Worm (Caenorhabditis elegans): ENCODE measurements around the gene W07A12.4.

W07A12.4 gene

DNA sequence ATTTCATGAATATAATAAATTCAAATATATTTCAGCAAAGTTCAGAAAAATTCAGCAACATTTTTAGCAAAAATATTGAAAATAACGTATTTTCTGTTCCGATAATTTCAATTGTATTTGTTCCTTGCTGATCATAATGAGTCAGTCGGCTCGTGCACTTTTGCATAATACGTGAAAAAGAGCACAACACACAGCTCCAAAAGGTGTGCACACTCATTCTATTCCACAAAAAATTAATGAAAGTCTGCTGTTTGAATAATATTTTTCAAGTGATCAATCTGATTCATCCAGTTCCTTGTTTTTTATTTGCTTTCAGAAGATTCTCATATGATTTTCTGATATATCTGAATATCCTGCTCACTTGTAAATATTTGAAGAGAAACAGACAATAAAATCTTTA is 8.3 kb downstream of the W07A12.4 start:
- TF ChIP-seq elt-4 (tag; optimal IDR thresholded peaks at IDR 0.05) (no peak), pat-9 (tag; optimal IDR thresholded peaks at IDR 0.05) (no peak), K09A11.1 (tag; optimal IDR thresholded peaks at IDR 0.05; ENCODE audit: insufficient read depth) (no peak), ceh-34 (tag; optimal IDR thresholded peaks at IDR 0.05) (no peak), zip-5 (tag; optimal IDR thresholded peaks at IDR 0.05) (no peak), elt-2 (tag; optimal IDR thresholded peaks at IDR 0.05) (no peak), tbx-2 (tag; optimal IDR thresholded peaks at IDR 0.05) (no peak)

DNA sequence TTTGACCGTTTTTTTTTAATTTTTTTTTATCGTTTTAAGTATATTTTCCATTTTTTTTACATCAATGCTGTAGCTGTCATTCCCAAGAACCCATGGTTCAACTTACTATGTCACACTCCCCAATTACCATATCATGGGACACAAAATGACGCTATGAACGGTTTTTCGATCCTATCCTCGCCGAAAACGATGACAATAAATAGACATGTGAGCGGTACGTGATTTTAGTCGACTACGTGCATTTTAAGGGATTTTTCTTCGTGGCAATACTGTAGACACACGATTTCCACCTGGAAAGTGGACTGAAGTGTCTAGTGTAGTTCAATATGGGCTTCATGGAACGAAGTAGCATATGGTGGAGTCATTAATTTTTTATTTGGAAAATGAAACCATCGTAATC is 10.2 kb downstream of the W07A12.4 start:
- TF ChIP-seq ceh-6 (GFP tag; optimal IDR thresholded peaks at IDR 0.05) (no peak), ref-2 (tag; optimal IDR thresholded peaks at IDR 0.05) (no peak), dmd-4 (tag; optimal IDR thresholded peaks at IDR 0.05; ENCODE audit: borderline replicate concordance) (no peak), pros-1 (tag; optimal IDR thresholded peaks at IDR 0.05) (no peak), nhr-11 (tag; optimal IDR thresholded peaks at IDR 0.05) (no peak)

DNA sequence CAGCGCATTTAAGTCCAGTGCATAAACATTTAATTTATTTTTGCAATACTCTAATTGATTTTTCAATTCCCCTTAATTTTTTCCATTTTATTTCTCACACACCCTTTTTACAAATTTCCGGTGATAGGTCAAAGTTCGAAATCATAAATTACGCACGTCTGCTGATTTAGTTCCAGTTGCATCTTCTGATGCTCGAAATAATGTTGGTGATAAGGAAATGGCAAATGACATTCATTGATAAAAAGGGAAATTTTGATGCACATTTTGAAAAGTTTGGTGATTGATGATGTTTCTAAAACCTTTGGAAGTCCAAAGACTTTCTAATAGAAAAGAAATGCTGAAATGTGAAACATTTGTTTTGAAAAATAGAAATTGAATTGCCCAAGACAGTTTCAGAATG is 11.1 kb downstream of the W07A12.4 start:
- TF ChIP-seq elt-2 (tag; optimal IDR thresholded peaks at IDR 0.05) (peak; percentile 52), hlh-13 (GFP tag; optimal IDR thresholded peaks at IDR 0.05) (no peak)

DNA sequence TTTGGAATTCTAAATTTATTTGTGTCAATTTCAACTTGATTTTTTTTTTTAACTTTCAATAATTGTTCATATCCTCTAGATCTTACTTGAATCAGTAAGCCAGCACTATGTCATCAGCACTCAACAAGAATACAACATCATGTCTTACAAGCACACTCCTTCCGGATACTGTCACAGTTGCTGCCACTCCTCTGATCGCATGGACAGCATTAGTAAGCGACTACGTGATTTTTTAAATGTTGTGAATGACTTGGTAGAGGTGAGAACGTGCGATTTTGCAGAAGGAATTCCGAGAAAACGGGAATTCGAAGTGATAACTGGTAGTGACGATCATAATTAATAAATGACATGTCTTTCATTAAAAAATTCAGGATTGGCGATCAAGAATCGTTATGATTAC is 12.0 kb downstream of the W07A12.4 start, which contains the start of gene oac-54:
TSS of gene oac-54 (plus strand) at position 83 of the 400 bp plus-strand sequence.
- TF ChIP-seq hlh-6 (tag; optimal IDR thresholded peaks at IDR 0.05) (no peak), ref-2 (tag; optimal IDR thresholded peaks at IDR 0.05) (no peak), zip-5 (tag; optimal IDR thresholded peaks at IDR 0.05) (no peak), ceh-24 (tag; optimal IDR thresholded peaks at IDR 0.05) (no peak), ceh-48 (tag; optimal IDR thresholded peaks at IDR 0.05) (no peak), C38D4.7 (GFP tag; optimal IDR thresholded peaks at IDR 0.05) (no peak), pha-2 (tag; optimal IDR thresholded peaks at IDR 0.05) (no peak), unc-3 (GFP tag; conservative IDR thresholded peaks at IDR 0.05) (no peak), unc-3 (tag; optimal IDR thresholded peaks at IDR 0.05) (no peak), ceh-34 (tag; optimal IDR thresholded peaks at IDR 0.05) (no peak), syd-9 (tag; optimal IDR thresholded peaks at IDR 0.05) (no peak), fkh-6 (tag; optimal IDR thresholded peaks at IDR 0.05) (no peak)

DNA sequence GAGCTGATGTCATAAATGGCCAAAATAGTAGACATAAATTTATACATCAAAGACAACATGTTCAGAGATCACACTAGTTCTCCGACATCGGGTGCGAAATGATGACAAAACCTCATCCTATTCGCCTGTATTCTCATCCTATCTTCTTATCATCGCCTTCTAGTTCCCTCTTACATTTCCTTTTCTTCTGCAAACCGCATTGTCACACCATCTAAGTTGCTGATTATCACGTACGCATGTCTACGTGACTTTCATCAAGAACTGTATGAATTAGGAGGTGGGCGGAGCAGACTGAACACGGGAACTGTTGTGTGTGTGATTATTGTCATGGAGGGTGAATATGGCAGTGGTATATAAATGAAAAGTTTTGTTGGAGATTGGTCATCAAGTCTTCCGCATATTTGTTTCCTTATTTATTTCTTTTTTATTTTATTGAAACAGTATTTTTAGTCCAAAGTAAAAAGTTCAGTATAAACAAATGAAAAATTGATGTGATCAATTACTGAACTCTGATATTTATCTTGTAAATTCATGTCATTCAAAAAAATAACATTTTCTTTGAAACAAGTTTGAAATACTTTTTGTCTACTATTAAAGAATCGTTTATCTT is 14.2 kb downstream of the W07A12.4 start:
- TF ChIP-seq fkh-10 (GFP tag; optimal IDR thresholded peaks at IDR 0.05) (no peak), hlh-8 (tag; optimal IDR thresholded peaks at IDR 0.05) (no peak), ets-4 (tag; optimal IDR thresholded peaks at IDR 0.05) (no peak), C08G9.2 (tag; optimal IDR thresholded peaks at IDR 0.05) (no peak), tbx-2 (tag; optimal IDR thresholded peaks at IDR 0.05) (no peak), zip-5 (tag; optimal IDR thresholded peaks at IDR 0.05) (no peak), eyg-1 (tag; optimal IDR thresholded peaks at IDR 0.05) (no peak), K09A11.1 (tag; optimal IDR thresholded peaks at IDR 0.05; ENCODE audit: insufficient read depth) (no peak), nhr-232 (tag; optimal IDR thresholded peaks at IDR 0.05) (no peak), ahr-1 (tag; optimal IDR thresholded peaks at IDR 0.05) (no peak), sox-2 (GFP tag; IDR thresholded peaks at IDR 0.05) (no peak), pat-9 (tag; optimal IDR thresholded peaks at IDR 0.05) (no peak), pax-1 (tag; optimal IDR thresholded peaks at IDR 0.05) (no peak), ama-1 (optimal IDR thresholded peaks at IDR 0.05) (no peak), ceh-31 (tag; optimal IDR thresholded peaks at IDR 0.05) (no peak), ceh-48 (tag; optimal IDR thresholded peaks at IDR 0.05) (no peak), dve-1 (tag; optimal IDR thresholded peaks at IDR 0.05) (no peak)
